Worm (Caenorhabditis elegans): ENCODE data around the gene T25E4.1.

- TF ChIP-seq elt-1 (tag; optimal IDR thresholded peaks at IDR 0.05; ENCODE audit: borderline replicate concordance, insufficient read depth) (no peak), nhr-28 (tag; optimal IDR thresholded peaks at IDR 0.05) (no peak), snpc-4 (tag; optimal IDR thresholded peaks at IDR 0.05) (no peak), nhr-237 (tag; optimal IDR thresholded peaks at IDR 0.05) (no peak), nhr-12 (tag; optimal IDR thresholded peaks at IDR 0.05) (no peak), lsy-2 (tag; optimal IDR thresholded peaks at IDR 0.05) (no peak)
These were observed 13.0 kb upstream of the T25E4.1 start for ce11 chrII:5565082-5565623.
